Worm (Caenorhabditis elegans) whole organism, L4/young adult: ENCODE measurements around the gene F26G1.9.

Experiments used
- W03F9.2 ChIP-seq: fragments of 150-350 bp; optimal IDR thresholded peaks from 2 replicates; lab custom pipeline; 2014; ENCODE audit warnings: missing biosample characterization, missing genetic modification characterization
- dao-5 ChIP-seq: sonication (generic microtip); optimal IDR thresholded peaks from 2 replicates; lab custom pipeline; 2016; ENCODE audit warnings: missing genotype, missing genetic modification characterization, moderate library complexity, missing compliant biosample characterization
- him-1 ChIP-seq: sonication (generic microtip); optimal IDR thresholded peaks from 2 replicates; lab custom pipeline; 2016; ENCODE audit warnings: missing genotype, missing genetic modification reagents, missing genetic modification characterization, missing compliant biosample characterization

F26G1.9 gene

ce11 chrII:4761020-4761419, 12.8 kb downstream of the F26G1.9 start:
- TF ChIP-seq W03F9.2 (tag; lab: Kevin White, UChicago), result no peak
- no peak for TF ChIP-seq dao-5 (tag; lab: Kevin White, UChicago)
- no peak for TF ChIP-seq him-1 (tag; lab: Kevin White, UChicago)

- TF ChIP-seq W03F9.2 (tag; lab: Kevin White, UChicago) (no peak), dao-5 (tag; lab: Kevin White, UChicago) (no peak), him-1 (tag; lab: Kevin White, UChicago) (no peak)
Observed at ce11 chrII:4759835-4760234, 14.0 kb downstream of the F26G1.9 start.

DNA sequence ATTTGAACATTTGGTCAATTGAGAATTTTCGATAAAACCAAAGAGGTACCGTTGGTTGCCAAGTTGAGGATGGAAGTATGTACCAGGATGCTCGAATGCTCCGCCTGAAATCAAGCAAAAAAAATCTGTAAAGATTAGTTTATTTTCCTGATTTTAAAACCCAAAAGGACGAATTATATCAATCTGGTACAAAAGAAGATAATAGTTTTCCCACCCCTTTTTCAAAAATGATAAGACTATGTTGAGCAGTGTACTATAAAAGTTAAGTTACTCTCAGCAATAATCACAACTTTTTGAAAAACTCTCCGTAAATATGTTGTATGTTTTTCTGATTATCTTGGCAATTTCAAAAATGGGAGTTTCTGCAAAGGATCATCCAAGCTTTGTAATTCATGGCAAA, 15.3 kb downstream of the F26G1.9 start, which contains the start of gene F26G1.3:
F26G1.3 (plus strand) TSS at position 301 of the 400 bp plus-strand sequence.
- no peak for TF ChIP-seq W03F9.2 (tag; lab: Kevin White, UChicago)
- TF ChIP-seq dao-5 (tag; lab: Kevin White, UChicago), result no peak
- no peak for TF ChIP-seq him-1 (tag; lab: Kevin White, UChicago)

DNA sequence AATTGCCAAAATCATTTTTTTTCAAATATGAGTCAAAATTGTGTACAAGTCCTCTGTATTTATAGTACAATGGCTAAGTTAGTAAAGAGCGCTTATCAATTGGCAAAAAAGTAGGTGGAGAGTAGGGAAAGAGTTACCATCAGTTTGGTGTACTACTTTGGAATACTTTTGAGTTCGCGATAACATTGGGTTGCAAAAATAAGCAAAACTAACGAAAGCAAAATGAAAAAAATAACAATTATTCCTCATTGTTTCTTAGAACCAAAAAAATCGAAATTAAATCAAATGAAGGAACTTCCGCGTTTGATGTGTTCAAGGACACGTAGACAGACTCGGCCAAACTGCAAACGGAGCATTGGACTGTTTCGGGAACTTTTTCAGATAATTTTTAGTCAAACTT, 17.0 kb downstream of the F26G1.9 start, which contains the start of gene C27D9.2:
C27D9.2 (minus strand) TSS at position 101 of the 400 bp plus-strand sequence.
- TF ChIP-seq him-1 (tag; lab: Kevin White, UChicago) (no peak), W03F9.2 (tag; lab: Kevin White, UChicago) (no peak), dao-5 (tag; lab: Kevin White, UChicago) (no peak)

- TF ChIP-seq dao-5 (tag; lab: Kevin White, UChicago), result no peak
- no peak for TF ChIP-seq W03F9.2 (tag; lab: Kevin White, UChicago)
- no peak for TF ChIP-seq him-1 (tag; lab: Kevin White, UChicago)
Observed at ce11 chrII:4755654-4756053, 18.1 kb downstream of the F26G1.9 start.

- no peak for TF ChIP-seq dao-5 (tag; lab: Kevin White, UChicago)
- TF ChIP-seq W03F9.2 (tag; lab: Kevin White, UChicago), result no peak
Observed at ce11 chrII:4753133-4753532, 20.7 kb downstream of the F26G1.9 start, which contains the start of gene C27D9.1. TSS of gene C27D9.1 (plus strand) at chrII:4753413.

- no peak for TF ChIP-seq dao-5 (tag; lab: Kevin White, UChicago)
- TF ChIP-seq W03F9.2 (tag; lab: Kevin White, UChicago), result no peak
- no peak for TF ChIP-seq him-1 (tag; lab: Kevin White, UChicago)
Observed at ce11 chrII:4752257-4752728, 21.5 kb downstream of the F26G1.9 start, which contains the start of gene F41C3.1. TSS of gene F41C3.1 (plus strand) at chrII:4752307.

ce11 chrII:4749581-4749980, 24.2 kb downstream of the F26G1.9 start, which contains the start of gene F41C3.2:
TSS of gene F41C3.2 (plus strand) at chrII:4749968.
- TF ChIP-seq him-1 (tag; lab: Kevin White, UChicago) (no peak), dao-5 (tag; lab: Kevin White, UChicago) (no peak), W03F9.2 (tag; lab: Kevin White, UChicago) (no peak)

ce11 chrII:4748374-4748773, 25.4 kb downstream of the F26G1.9 start:
- TF ChIP-seq W03F9.2 (tag; lab: Kevin White, UChicago) (no peak), dao-5 (tag; lab: Kevin White, UChicago) (no peak), him-1 (tag; lab: Kevin White, UChicago) (no peak)

DNA sequence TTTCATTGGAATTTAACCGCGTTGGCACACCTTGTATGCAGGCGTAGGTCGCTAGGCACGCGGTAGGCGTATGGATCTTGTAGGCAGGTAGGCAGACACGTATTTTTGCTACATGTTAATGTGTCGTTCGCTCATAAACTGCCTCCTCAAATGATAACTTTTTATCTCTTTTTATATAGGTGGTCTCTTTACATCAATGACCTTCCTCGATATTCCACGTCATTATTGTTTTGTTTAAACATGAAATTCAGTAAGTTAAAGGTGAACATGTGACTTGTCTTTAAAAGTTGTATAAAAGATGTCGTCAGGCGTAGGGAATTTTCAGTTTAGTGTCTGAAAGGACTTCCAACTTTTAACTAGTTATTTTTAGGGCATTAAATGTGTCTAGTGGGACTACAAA, 26.1 kb downstream of the F26G1.9 start:
- TF ChIP-seq dao-5 (tag; lab: Kevin White, UChicago), result no peak
- TF ChIP-seq W03F9.2 (tag; lab: Kevin White, UChicago), result no peak

ce11 chrII:4747063-4747462, 26.7 kb downstream of the F26G1.9 start:
- TF ChIP-seq W03F9.2 (tag; lab: Kevin White, UChicago) (no peak), dao-5 (tag; lab: Kevin White, UChicago) (no peak), him-1 (tag; lab: Kevin White, UChicago) (no peak)

- TF ChIP-seq dao-5 (tag; lab: Kevin White, UChicago) (no peak), W03F9.2 (tag; lab: Kevin White, UChicago) (no peak), him-1 (tag; lab: Kevin White, UChicago) (no peak)
Observed at ce11 chrII:4745281-4745680, 28.5 kb downstream of the F26G1.9 start.

DNA sequence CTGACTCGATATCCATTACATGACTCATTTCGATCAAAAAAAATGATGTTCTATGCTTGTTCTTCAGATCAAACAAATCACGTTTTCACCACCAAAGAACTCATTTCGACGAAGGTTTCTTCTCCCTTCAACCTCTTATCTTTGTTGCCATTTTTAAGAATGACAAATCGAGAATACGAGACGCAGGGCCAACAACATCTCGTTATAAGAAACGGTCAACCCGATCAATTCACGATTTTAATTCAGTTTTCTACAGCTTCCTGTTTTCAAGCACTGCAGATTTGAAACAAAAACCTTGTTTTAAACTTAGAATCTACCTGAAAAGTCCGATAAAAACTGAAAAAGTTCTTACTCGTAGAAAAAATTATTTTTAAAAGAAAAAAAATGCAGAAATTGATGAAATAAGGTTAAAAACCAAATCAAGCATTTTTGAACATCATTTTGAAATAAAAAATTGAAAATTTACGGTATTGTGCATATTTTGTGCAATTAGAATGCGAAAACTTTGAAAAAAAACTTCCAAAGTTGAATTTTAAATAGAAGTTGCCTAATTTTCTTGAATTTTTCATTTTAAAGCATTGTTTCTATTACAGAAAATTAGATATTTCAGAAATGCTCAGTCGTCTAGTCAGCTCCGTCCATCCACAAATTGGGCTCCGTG, 32.1 kb downstream of the F26G1.9 start, which contains the start of gene acs-11:
acs-11 (plus strand) TSS at position 611 of the 661 bp plus-strand sequence.
- TF ChIP-seq him-1 (tag; lab: Kevin White, UChicago), result no peak
- TF ChIP-seq dao-5 (tag; lab: Kevin White, UChicago), result no peak
- no peak for TF ChIP-seq W03F9.2 (tag; lab: Kevin White, UChicago)
